Worm (Caenorhabditis elegans) whole organism, young adult: ENCODE results near the gene R07B1.13.
A peak's percentile ranks its signal among the peaks of the same experiment; 100 is the strongest.

Experiments used
- D2030.7 ChIP-seq: fragments of 200-800 bp; sonication (Bioruptor generic); IDR thresholded peaks from 2 replicates; pipeline ENCODE4 v1.3.6; 2022; ENCODE audit warnings: missing genetic modification reagents, missing genetic modification characterization, missing compliant biosample characterization
- F37B4.10 ChIP-seq: fragments of 200-800 bp; sonication (Bioruptor generic); IDR thresholded peaks from 2 replicates; pipeline ENCODE4 v1.3.6; 2022; ENCODE audit warnings: missing genetic modification characterization, missing compliant biosample characterization
- F49E8.2 ChIP-seq: sonication (generic microtip); optimal IDR thresholded peaks from 3 replicates; lab custom pipeline; 2017; ENCODE audit warnings: missing genetic modification characterization, mild to moderate bottlenecking, missing compliant biosample characterization, antibody characterized with exemption, moderate library complexity; ENCODE audit not compliant: insufficient read depth
- K11D2.4 ChIP-seq: fragments of 200-800 bp; sonication (Bioruptor generic); IDR thresholded peaks from 2 replicates; pipeline ENCODE4 v1.3.6; 2022; ENCODE audit warnings: missing genetic modification reagents, missing genetic modification characterization, missing compliant biosample characterization
- Y53F4B.3 ChIP-seq: fragments of 200-800 bp; sonication (Bioruptor generic); IDR thresholded peaks from 2 replicates; pipeline ENCODE4 v1.3.6; 2022; ENCODE audit warnings: missing genetic modification reagents, missing genetic modification characterization, missing compliant biosample characterization
- Y53G8AR.9 ChIP-seq: fragments of 200-800 bp; sonication (Bioruptor generic); conservative IDR thresholded peaks from 2 replicates; pipeline ENCODE4 v1.3.6; 2022; ENCODE audit warnings: missing genetic modification reagents, missing genetic modification characterization, missing compliant biosample characterization
- Y67H2A.10 ChIP-seq: fragments of 200-800 bp; sonication (Bioruptor generic); conservative IDR thresholded peaks from 2 replicates; pipeline ENCODE4 v1.3.6; 2022; ENCODE audit warnings: missing genetic modification reagents, missing genetic modification characterization, missing compliant biosample characterization
- ZK185.1 ChIP-seq: sonication (generic microtip); optimal IDR thresholded peaks from 2 replicates; lab custom pipeline; 2016; ENCODE audit warnings: mild to moderate bottlenecking, missing genetic modification characterization, missing compliant biosample characterization; ENCODE audit not compliant: poor library complexity, severe bottlenecking
- aptf-3 ChIP-seq: fragments of 200-800 bp; sonication (Bioruptor generic); IDR thresholded peaks from 2 replicates; pipeline ENCODE4 v1.3.6; 2022; ENCODE audit warnings: missing genetic modification characterization, missing compliant biosample characterization
- atf-7 ChIP-seq: sonication (generic microtip); optimal IDR thresholded peaks from 2 replicates; lab custom pipeline; 2017; ENCODE audit warnings: mild to moderate bottlenecking, missing genetic modification characterization, missing compliant biosample characterization
- attf-3 ChIP-seq: fragments of 200-800 bp; sonication (Bioruptor generic); conservative IDR thresholded peaks from 2 replicates; pipeline ENCODE4 v1.3.6; 2022; ENCODE audit warnings: missing genetic modification reagents, missing genetic modification characterization, missing compliant biosample characterization
- bed-1 ChIP-seq: fragments of 200-800 bp; sonication (Bioruptor generic); IDR thresholded peaks from 2 replicates; pipeline ENCODE4 v1.3.6; 2022; ENCODE audit warnings: missing genetic modification reagents, missing genetic modification characterization, missing compliant biosample characterization
- cebp-1 ChIP-seq, 2 experiments: fragments of 200-800 bp in 1 of 2; sonication (Bioruptor generic) in 1 of 2; sonication (generic microtip) in 1 of 2; IDR thresholded peaks in 1 of 2; optimal IDR thresholded peaks in 1 of 2; 2 replicates each; pipeline versions ENCODE4 v1.3.6 to Lab custom; 2017 to 2022; ENCODE audit warnings: missing compliant biosample characterization in 2 of 2, missing genetic modification characterization in 2 of 2, mild to moderate bottlenecking in 1 of 2, missing genetic modification reagents in 1 of 2, moderate library complexity in 1 of 2
- dpff-1 ChIP-seq: sonication (generic microtip); optimal IDR thresholded peaks from 2 replicates; lab custom pipeline; 2017; ENCODE audit warnings: mild to moderate bottlenecking, missing genetic modification characterization, missing compliant biosample characterization
- dpl-1 ChIP-seq: fragments of 150-350 bp; optimal IDR thresholded peaks from 2 replicates; lab custom pipeline; 2014; ENCODE audit warnings: missing biosample characterization, missing genetic modification reagents, missing genetic modification characterization
- efl-1 ChIP-seq: fragments of 150-350 bp; optimal IDR thresholded peaks from 2 replicates; lab custom pipeline; 2014; ENCODE audit warnings: missing biosample characterization, missing genetic modification reagents, missing genetic modification characterization
- ets-4 ChIP-seq: fragments of 200-800 bp; sonication (Bioruptor generic); optimal IDR thresholded peaks from 2 replicates; lab custom pipeline; 2018; ENCODE audit warnings: mild to moderate bottlenecking, missing genetic modification characterization, missing compliant biosample characterization
- gei-17 ChIP-seq: fragments of 200-800 bp; sonication (Bioruptor generic); optimal IDR thresholded peaks from 2 replicates; lab custom pipeline; 2018; ENCODE audit warnings: mild to moderate bottlenecking, missing genetic modification characterization, missing compliant biosample characterization
- him-1 ChIP-seq: sonication (generic microtip); optimal IDR thresholded peaks from 2 replicates; lab custom pipeline; 2016; ENCODE audit warnings: missing genotype, missing genetic modification reagents, missing genetic modification characterization, missing compliant biosample characterization
- hmg-20 ChIP-seq: fragments of 200-800 bp; sonication (Bioruptor generic); IDR thresholded peaks from 2 replicates; pipeline ENCODE4 v1.3.6; 2022; ENCODE audit warnings: missing genetic modification reagents, missing genetic modification characterization, missing compliant biosample characterization
- hsf-1 ChIP-seq: fragments of 200-800 bp; sonication (Bioruptor generic); IDR thresholded peaks from 2 replicates; pipeline ENCODE4 v1.3.6; 2022; ENCODE audit warnings: missing genetic modification reagents, missing genetic modification characterization, missing compliant biosample characterization
- madf-10 ChIP-seq: sonication (generic microtip); optimal IDR thresholded peaks from 2 replicates; lab custom pipeline; 2016; ENCODE audit warnings: mild to moderate bottlenecking, missing genetic modification characterization, missing compliant biosample characterization
- madf-3 ChIP-seq: fragments of 200-800 bp; sonication (Bioruptor generic); IDR thresholded peaks from 2 replicates; pipeline ENCODE4 v1.3.6; 2022; ENCODE audit warnings: missing genetic modification reagents, missing genetic modification characterization, missing compliant biosample characterization
- madf-6 ChIP-seq: fragments of 200-800 bp; sonication (Bioruptor generic); IDR thresholded peaks from 2 replicates; pipeline ENCODE4 v1.3.6; 2022; ENCODE audit warnings: missing genetic modification reagents, missing genetic modification characterization, missing compliant biosample characterization
- madf-8 ChIP-seq: fragments of 200-800 bp; sonication (Bioruptor generic); conservative IDR thresholded peaks from 2 replicates; pipeline ENCODE4 v1.3.6; 2022; ENCODE audit warnings: missing genetic modification reagents, missing genetic modification characterization, missing compliant biosample characterization
- nhr-120 ChIP-seq: fragments of 200-800 bp; sonication (Bioruptor generic); IDR thresholded peaks from 2 replicates; pipeline ENCODE4 v1.3.6; 2022; ENCODE audit warnings: missing genetic modification characterization, missing compliant biosample characterization
- nhr-80 ChIP-seq: sonication (generic microtip); optimal IDR thresholded peaks from 2 replicates; lab custom pipeline; 2016; ENCODE audit warnings: missing genetic modification characterization, missing compliant biosample characterization
- pha-4 ChIP-seq: fragments of 150-350 bp; sonication (generic microtip); optimal IDR thresholded peaks from 2 replicates; lab custom pipeline; 2014; ENCODE audit warnings: missing biosample characterization, missing genetic modification reagents, missing genetic modification characterization
- rcor-1 ChIP-seq: fragments of 200-800 bp; sonication (Bioruptor generic); IDR thresholded peaks from 2 replicates; pipeline ENCODE4 v1.3.6; 2022; ENCODE audit warnings: missing genetic modification reagents, missing genetic modification characterization, missing compliant biosample characterization
- snpc-1.1 ChIP-seq: sonication (generic microtip); optimal IDR thresholded peaks from 2 replicates; lab custom pipeline; 2017; ENCODE audit warnings: missing genetic modification characterization, mild to moderate bottlenecking, missing compliant biosample characterization, antibody characterized with exemption, moderate library complexity, missing genotype, missing genetic modification reagents; ENCODE audit not compliant: insufficient read depth
- snpc-4 ChIP-seq, 5 experiments: fragments of 150-350 bp in 1 of 5; sonication (generic microtip) in 4 of 5; optimal IDR thresholded peaks; 2 replicates each; lab custom pipeline; 2014 to 2018; ENCODE audit warnings: missing genetic modification characterization in 5 of 5, missing biosample characterization in 3 of 5, antibody characterized with exemption in 2 of 5, mild to moderate bottlenecking in 2 of 5, missing compliant biosample characterization in 2 of 5, missing genotype in 2 of 5, moderate library complexity in 2 of 5, missing genetic modification reagents in 1 of 5
- tbp1 ChIP-seq: fragments of 200-800 bp; sonication (Bioruptor generic); optimal IDR thresholded peaks from 2 replicates; lab custom pipeline; 2018; ENCODE audit warnings: mild to moderate bottlenecking, missing genetic modification characterization, missing compliant biosample characterization
- tlf-1 ChIP-seq: fragments of 200-800 bp; sonication (Bioruptor generic); optimal IDR thresholded peaks from 2 replicates; lab custom pipeline; 2018; ENCODE audit warnings: mild to moderate bottlenecking, missing genetic modification characterization, missing compliant biosample characterization
- xnd-1 ChIP-seq: sonication (generic microtip); optimal IDR thresholded peaks from 2 replicates; lab custom pipeline; 2016; ENCODE audit warnings: missing genotype, missing genetic modification reagents, missing genetic modification characterization, missing compliant biosample characterization
- ztf-18 ChIP-seq: sonication (generic microtip); optimal IDR thresholded peaks from 2 replicates; lab custom pipeline; 2016; ENCODE audit warnings: missing genotype, mild to moderate bottlenecking, missing genetic modification characterization, missing compliant biosample characterization
- ztf-22 ChIP-seq: fragments of 200-800 bp; sonication (Bioruptor generic); optimal IDR thresholded peaks from 2 replicates; lab custom pipeline; 2018; ENCODE audit warnings: mild to moderate bottlenecking, missing genetic modification characterization, moderate library complexity, missing compliant biosample characterization
- ztf-25 ChIP-seq: fragments of 200-800 bp; sonication (Bioruptor generic); IDR thresholded peaks from 2 replicates; pipeline ENCODE4 v1.3.6; 2022; ENCODE audit warnings: missing genetic modification reagents, missing genetic modification characterization, missing compliant biosample characterization
- ztf-3 ChIP-seq: fragments of 200-800 bp; sonication (Bioruptor generic); optimal IDR thresholded peaks from 2 replicates; lab custom pipeline; 2018; ENCODE audit warnings: mild to moderate bottlenecking, missing genetic modification characterization, missing compliant biosample characterization

Gene R07B1.13

ce11 chrX:9851745-9852330 lies 17.8 kb upstream of the R07B1.13 start, which contains the start of gene lec-7:
lec-7 (plus strand) TSS chrX:9852041.
- TF ChIP-seq hsf-1 (GFP tag; lab: Robert Waterston, UW): no peak
- TF ChIP-seq tbp1 (GFP tag; lab: Kevin White, UChicago): no peak
- TF ChIP-seq pha-4 (tag; lab: Kevin White, UChicago): peak; percentile 53
- no peak for TF ChIP-seq dpff-1 (tag; lab: Kevin White, UChicago)
- TF ChIP-seq nhr-80 (tag; lab: Kevin White, UChicago): peak; percentile 46

ce11 chrX:9856618-9857017 lies 13.0 kb upstream of the R07B1.13 start, which contains the start of gene R07B1.11:
R07B1.11 (plus strand) TSS chrX:9856918.
- no peak for TF ChIP-seq madf-10 (tag; lab: Kevin White, UChicago)
- TF ChIP-seq D2030.7: no peak
- no peak for TF ChIP-seq cebp-1 (GFP tag; IDR thresholded peaks at IDR 0.05; lab: Robert Waterston, UW)
- no peak for TF ChIP-seq cebp-1 (tag; optimal IDR thresholded peaks at IDR 0.05; lab: Kevin White, UChicago)
- TF ChIP-seq ztf-3 (GFP tag; lab: Kevin White, UChicago): no peak
- TF ChIP-seq madf-3: no peak
- TF ChIP-seq snpc-4 (GFP tag; optimal IDR thresholded peaks at IDR 0.05; lab: Kevin White, UChicago): no peak
- no peak for TF ChIP-seq snpc-4 (tag; optimal IDR thresholded peaks at IDR 0.05; lab: Kevin White, UChicago)
- no peak for TF ChIP-seq Y53G8AR.9 (GFP tag; lab: Robert Waterston, UW)
- no peak for TF ChIP-seq atf-7 (tag; lab: Kevin White, UChicago)
- no peak for TF ChIP-seq F37B4.10 (GFP tag; lab: Robert Waterston, UW)
- TF ChIP-seq nhr-120: no peak
- TF ChIP-seq efl-1 (GFP tag; lab: Kevin White, UChicago): no peak
- no peak for TF ChIP-seq madf-8 (GFP tag; lab: Robert Waterston, UW)

- peak; percentile 3 for TF ChIP-seq ets-4 (GFP tag; lab: Kevin White, UChicago)
- no peak for TF ChIP-seq F37B4.10 (GFP tag; lab: Robert Waterston, UW)
- no peak for TF ChIP-seq madf-6
- TF ChIP-seq dpff-1 (tag; lab: Kevin White, UChicago): no peak
- no peak for TF ChIP-seq pha-4 (tag; lab: Kevin White, UChicago)
- TF ChIP-seq xnd-1: no peak
- TF ChIP-seq K11D2.4: no peak
- TF ChIP-seq him-1 (tag; lab: Kevin White, UChicago): no peak
- TF ChIP-seq nhr-80 (tag; lab: Kevin White, UChicago): peak; percentile 84
- TF ChIP-seq tlf-1 (GFP tag; lab: Kevin White, UChicago): no peak
- TF ChIP-seq aptf-3: no peak
Observed at ce11 chrX:9858069-9858468, 11.6 kb upstream of the R07B1.13 start, which contains the start of gene scav-5. scav-5 (plus strand) TSS chrX:9858365.

ce11 chrX:9862916-9863624 lies 6.6 kb upstream of the R07B1.13 start, which contains the start of the genes gst-36 and R07B1.5:
gst-36 (minus strand) TSS chrX:9862960.
R07B1.5 (plus strand) TSS chrX:9863580.
- TF ChIP-seq K11D2.4 (no peak), tbp1 (GFP tag; lab: Kevin White, UChicago) (no peak), nhr-80 (tag; lab: Kevin White, UChicago) (peak; percentile 68), ztf-22 (GFP tag; lab: Kevin White, UChicago) (no peak), Y53F4B.3 (no peak), Y53G8AR.9 (GFP tag; lab: Robert Waterston, UW) (no peak)

- TF ChIP-seq ztf-3 (GFP tag; lab: Kevin White, UChicago) (no peak), bed-1 (GFP tag; lab: Robert Waterston, UW) (no peak), ztf-25 (GFP tag; lab: Robert Waterston, UW) (no peak), dpl-1 (GFP tag; lab: Kevin White, UChicago) (no peak), hmg-20 (GFP tag; lab: Robert Waterston, UW) (no peak), gei-17 (no peak), rcor-1 (GFP tag; lab: Robert Waterston, UW) (no peak), ztf-18 (tag; lab: Kevin White, UChicago) (no peak), attf-3 (GFP tag; lab: Robert Waterston, UW) (no peak), Y67H2A.10 (GFP tag; lab: Robert Waterston, UW) (no peak), ZK185.1 (no peak), F49E8.2 (tag; lab: Kevin White, UChicago) (no peak), snpc-1.1 (tag; lab: Kevin White, UChicago) (no peak)
Observed at ce11 chrX:9866355-9866754, 3.3 kb upstream of the R07B1.13 start, which contains the start of gene R07B1.6. R07B1.6 (plus strand) TSS chrX:9866655.
